Fruit fly (Drosophila melanogaster) whole organism, embryonic: Measurements from ENCODE around the gene w-cup.

Experiments
- CG1024 ChIP-seq: fragments of 200-800 bp; sonication (Bioruptor generic); IDR thresholded peaks from 2 replicates; pipeline ENCODE4 v1.3.6; 2022; ENCODE audit warnings: missing biosample characterization, missing genetic modification characterization
- CG10543 ChIP-seq: fragments of 200-800 bp; sonication (Bioruptor generic); optimal IDR thresholded peaks from 3 replicates; lab custom pipeline; 2017; ENCODE audit warnings: missing biosample characterization, mild to moderate bottlenecking, missing genetic modification characterization, moderate library complexity
- CG12155 ChIP-seq: fragments of 200-800 bp; sonication (Bioruptor generic); optimal IDR thresholded peaks from 3 replicates; lab custom pipeline; 2016; ENCODE audit warnings: missing biosample characterization, missing genetic modification characterization
- CG1233 ChIP-seq: fragments of 200-800 bp; sonication (Bioruptor generic); optimal IDR thresholded peaks from 4 replicates; lab custom pipeline; 2018; ENCODE audit warnings: missing biosample characterization, mild to moderate bottlenecking, missing genetic modification characterization
- CG12391 ChIP-seq: fragments of 200-800 bp; sonication (Bioruptor generic); optimal IDR thresholded peaks from 3 replicates; lab custom pipeline; 2018; ENCODE audit warnings: missing biosample characterization, mild to moderate bottlenecking, missing genetic modification characterization, moderate library complexity
- CG13624 ChIP-seq: fragments of 200-800 bp; sonication (Bioruptor generic); optimal IDR thresholded peaks from 2 replicates; lab custom pipeline; 2016; ENCODE audit warnings: missing biosample characterization, missing genetic modification characterization
- CG14014 ChIP-seq: fragments of 200-800 bp; sonication (Bioruptor generic); IDR thresholded peaks from 2 replicates; pipeline ENCODE4 v1.3.6; 2022; ENCODE audit warnings: missing biosample characterization, missing genetic modification characterization
- CG15696 ChIP-seq: fragments of 200-800 bp; sonication (Bioruptor generic); optimal IDR thresholded peaks from 2 replicates; lab custom pipeline; 2019; ENCODE audit warnings: missing biosample characterization, mild to moderate bottlenecking, missing genetic modification characterization, moderate library complexity
- CG16779 ChIP-seq: fragments of 200-800 bp; sonication (Bioruptor generic); IDR thresholded peaks from 2 replicates; pipeline ENCODE4 v1.3.6; 2022; ENCODE audit warnings: missing biosample characterization, missing genetic modification characterization
- CG18262 ChIP-seq: fragments of 200-800 bp; optimal IDR thresholded peaks from 3 replicates; lab custom pipeline; 2019; ENCODE audit warnings: missing biosample characterization, mild to moderate bottlenecking, missing genetic modification characterization, moderate library complexity
- CG1832 ChIP-seq: fragments of 200-800 bp; sonication (Bioruptor generic); optimal IDR thresholded peaks from 2 replicates; lab custom pipeline; 2017; ENCODE audit warnings: missing biosample characterization, mild to moderate bottlenecking, missing genetic modification characterization, inconsistent platforms
- CG2202 ChIP-seq: fragments of 200-800 bp; sonication (Bioruptor generic); optimal IDR thresholded peaks from 2 replicates; lab custom pipeline; 2018; ENCODE audit warnings: missing biosample characterization, mild to moderate bottlenecking, missing genetic modification characterization
- CG2712 ChIP-seq: fragments of 200-800 bp; optimal IDR thresholded peaks from 3 replicates; lab custom pipeline; 2019; ENCODE audit warnings: missing biosample characterization, mild to moderate bottlenecking, missing genetic modification characterization, moderate library complexity
- CG3065 ChIP-seq: fragments of 200-800 bp; sonication (Bioruptor generic); optimal IDR thresholded peaks from 2 replicates; lab custom pipeline; 2016; ENCODE audit warnings: missing biosample characterization, missing genetic modification characterization
- CG31441 ChIP-seq: fragments of 200-800 bp; sonication (Bioruptor generic); IDR thresholded peaks from 2 replicates; pipeline ENCODE4 v1.3.6; 2022; ENCODE audit warnings: missing biosample characterization, missing genetic modification characterization
- CG32767 ChIP-seq: fragments of 200-800 bp; sonication (Bioruptor generic); IDR thresholded peaks from 2 replicates; pipeline ENCODE4 v1.3.6; 2022; ENCODE audit warnings: missing biosample characterization, missing genetic modification characterization
- CG3726 ChIP-seq: fragments of 200-800 bp; sonication (Bioruptor generic); IDR thresholded peaks from 3 replicates; pipeline ENCODE4, ENCODE4 v1.3.6; 2022; ENCODE audit warnings: missing biosample characterization, missing genetic modification characterization
- CG4424 ChIP-seq: fragments of 200-800 bp; sonication (Bioruptor generic); optimal IDR thresholded peaks from 3 replicates; lab custom pipeline; 2016; ENCODE audit warnings: missing biosample characterization, missing genetic modification characterization
- CG4617 ChIP-seq: fragments of 200-800 bp; sonication (Bioruptor generic); optimal IDR thresholded peaks from 3 replicates; lab custom pipeline; 2016; ENCODE audit warnings: missing biosample characterization, missing genetic modification characterization, borderline replicate concordance
- CG6272 ChIP-seq: fragments of 200-800 bp; sonication (Bioruptor generic); IDR thresholded peaks from 2 replicates; pipeline ENCODE4 v1.3.6; 2022; ENCODE audit warnings: missing biosample characterization, missing genetic modification characterization
- CG7271 ChIP-seq: fragments of 200-800 bp; sonication (Bioruptor generic); optimal IDR thresholded peaks from 2 replicates; lab custom pipeline; 2018; ENCODE audit warnings: missing biosample characterization, mild to moderate bottlenecking, missing genetic modification characterization, moderate library complexity
- CG8478 ChIP-seq: fragments of >200 bp; optimal IDR thresholded peaks from 2 replicates; lab custom pipeline; 2018
- CG9437 ChIP-seq: fragments of 200-800 bp; sonication (Bioruptor generic); optimal IDR thresholded peaks from 2 replicates; lab custom pipeline; 2018; ENCODE audit warnings: missing biosample characterization, mild to moderate bottlenecking, missing genetic modification characterization
- CkIIα-i1 ChIP-seq: fragments of 200-800 bp; sonication (Bioruptor generic); IDR thresholded peaks from 2 replicates; pipeline ENCODE4 v1.3.6; 2022; ENCODE audit warnings: missing biosample characterization, missing genetic modification characterization
- Eip74EF ChIP-seq, 2 experiments: fragments of 200-800 bp in 1 of 2; fragments of >200 bp in 1 of 2; sonication (Bioruptor generic) in 1 of 2; optimal IDR thresholded peaks; 2 replicates each; lab custom pipeline; 2017 to 2019; ENCODE audit warnings: missing biosample characterization in 2 of 2, missing genetic modification characterization in 2 of 2, mild to moderate bottlenecking in 1 of 2, moderate library complexity in 1 of 2
- Elba2 ChIP-seq: fragments of 200-800 bp; sonication (Bioruptor generic); optimal IDR thresholded peaks from 3 replicates; lab custom pipeline; 2016; ENCODE audit warnings: missing biosample characterization, missing genetic modification characterization
- Hr51 ChIP-seq, 2 experiments: fragments of 200-800 bp; sonication (Bioruptor generic); optimal IDR thresholded peaks; 2 replicates in 1 of 2; 3 replicates in 1 of 2; lab custom pipeline; 2016 to 2018; ENCODE audit warnings: missing biosample characterization in 2 of 2, missing genetic modification characterization in 2 of 2, mild to moderate bottlenecking in 1 of 2, moderate library complexity in 1 of 2
- Hr78 ChIP-seq, 2 experiments: fragments of 200-800 bp in 1 of 2; fragments of >200 bp in 1 of 2; sonication (Bioruptor generic) in 1 of 2; optimal IDR thresholded peaks; 2 replicates each; lab custom pipeline; 2017 to 2019; ENCODE audit warnings: missing biosample characterization in 2 of 2, missing genetic modification characterization in 2 of 2, mild to moderate bottlenecking in 1 of 2, moderate library complexity in 1 of 2
- NfI ChIP-seq: fragments of 200-800 bp; sonication (Bioruptor generic); optimal IDR thresholded peaks from 3 replicates; lab custom pipeline; 2018; ENCODE audit warnings: missing biosample characterization, mild to moderate bottlenecking, missing genetic modification characterization, moderate library complexity
- Oaz ChIP-seq: fragments of 200-800 bp; sonication (Bioruptor generic); IDR thresholded peaks from 2 replicates; pipeline ENCODE4 v1.3.6; 2022; ENCODE audit warnings: missing biosample characterization, missing genetic modification characterization
- Oli ChIP-seq: fragments of 200-800 bp; sonication (Bioruptor generic); optimal IDR thresholded peaks from 2 replicates; lab custom pipeline; 2018; ENCODE audit warnings: missing biosample characterization, mild to moderate bottlenecking, missing genetic modification characterization, moderate library complexity
- Rx ChIP-seq: fragments of 200-800 bp; sonication (Bioruptor generic); IDR thresholded peaks from 2 replicates; pipeline ENCODE4 v1.3.6; 2022; ENCODE audit warnings: missing biosample characterization, missing genetic modification characterization
- ap ChIP-seq: fragments of 200-800 bp; sonication (Bioruptor generic); IDR thresholded peaks from 2 replicates; pipeline ENCODE4 v1.3.6; 2022; ENCODE audit warnings: missing biosample characterization, missing genetic modification characterization
- ash1 ChIP-seq: fragments of 200-800 bp; sonication (Bioruptor generic); optimal IDR thresholded peaks from 2 replicates; lab custom pipeline; 2018; ENCODE audit warnings: missing biosample characterization, mild to moderate bottlenecking, missing genetic modification characterization
- cas ChIP-seq: fragments of 200-800 bp; sonication (Bioruptor generic); IDR thresholded peaks from 2 replicates; pipeline ENCODE4 v1.3.6; 2022; ENCODE audit warnings: missing biosample characterization, missing genetic modification characterization
- ci ChIP-seq: fragments of 200-800 bp; sonication (Bioruptor generic); IDR thresholded peaks from 3 replicates; pipeline ENCODE4 v1.3.6; 2022; ENCODE audit warnings: missing biosample characterization, missing genetic modification characterization
- esg ChIP-seq: fragments of 200-800 bp; sonication (Bioruptor generic); conservative IDR thresholded peaks from 2 replicates; pipeline ENCODE4 v1.3.6; 2022; ENCODE audit warnings: missing biosample characterization, missing genetic modification characterization
- fd3F ChIP-seq: fragments of 200-800 bp; sonication (Bioruptor generic); optimal IDR thresholded peaks from 2 replicates; lab custom pipeline; 2018; ENCODE audit warnings: missing biosample characterization, mild to moderate bottlenecking, missing genetic modification characterization, moderate library complexity
- gce ChIP-seq: fragments of 200-800 bp; sonication (Bioruptor generic); IDR thresholded peaks from 3 replicates; pipeline ENCODE4 v1.3.6; 2022; ENCODE audit warnings: missing biosample characterization, missing genetic modification characterization
- gcm ChIP-seq: fragments of 200-800 bp; sonication (Bioruptor generic); optimal IDR thresholded peaks from 2 replicates; lab custom pipeline; 2019; ENCODE audit warnings: missing biosample characterization, mild to moderate bottlenecking, missing genetic modification characterization, moderate library complexity
- lmd ChIP-seq: fragments of 200-800 bp; sonication (Bioruptor generic); IDR thresholded peaks from 2 replicates; pipeline ENCODE4 v1.3.6; 2022; ENCODE audit warnings: missing biosample characterization, missing genetic modification characterization
- nom ChIP-seq: fragments of 200-800 bp; sonication (Bioruptor generic); optimal IDR thresholded peaks from 2 replicates; lab custom pipeline; 2017; ENCODE audit warnings: missing biosample characterization, missing genetic modification characterization, mild to moderate bottlenecking, moderate library complexity, missing genetic modification reagents
- pnt ChIP-seq: fragments of 200-800 bp; sonication (Bioruptor generic); optimal IDR thresholded peaks from 3 replicates; lab custom pipeline; 2016; ENCODE audit warnings: missing biosample characterization, missing genetic modification characterization
- sc ChIP-seq, 3 experiments: fragments of >200 bp in 2 of 3; fragments of 200-800 bp in 1 of 3; sonication (Bioruptor generic) in 1 of 3; optimal IDR thresholded peaks; 2 replicates in 2 of 3; 3 replicates in 1 of 3; lab custom pipeline; 2017; ENCODE audit warnings: mild to moderate bottlenecking in 1 of 3, missing biosample characterization in 1 of 3, missing genetic modification characterization in 1 of 3, missing genetic modification reagents in 1 of 3
- schlank ChIP-seq: fragments of 200-800 bp; sonication (Bioruptor generic); optimal IDR thresholded peaks from 2 replicates; lab custom pipeline; 2018; ENCODE audit warnings: missing biosample characterization, mild to moderate bottlenecking, missing genetic modification characterization
- scrt ChIP-seq: fragments of 200-800 bp; sonication (Bioruptor generic); optimal IDR thresholded peaks from 2 replicates; lab custom pipeline; 2018; ENCODE audit warnings: missing biosample characterization, mild to moderate bottlenecking, missing genetic modification characterization, moderate library complexity
- unpg ChIP-seq: fragments of 200-800 bp; sonication (Bioruptor generic); optimal IDR thresholded peaks from 3 replicates; lab custom pipeline; 2018; ENCODE audit warnings: missing biosample characterization, mild to moderate bottlenecking, missing genetic modification characterization, moderate library complexity
- usp ChIP-seq: fragments of >200 bp; optimal IDR thresholded peaks from 2 replicates; lab custom pipeline; 2017; ENCODE audit warnings: missing biosample characterization, missing genetic modification characterization
- wdn ChIP-seq: fragments of 200-800 bp; sonication (Bioruptor generic); IDR thresholded peaks from 2 replicates; pipeline ENCODE4 v1.3.6; 2022; ENCODE audit warnings: missing biosample characterization, missing genetic modification characterization

w-cup gene

dm6 chr2L:10614660-10615479 lies 37.3 kb upstream of the w-cup start:
- TF ChIP-seq CG1233 = no peak
- TF ChIP-seq CG2202 (tag; lab: Kevin White, UChicago) = no peak
- no peak for TF ChIP-seq unpg (GFP tag; lab: Kevin White, UChicago)
- no peak for TF ChIP-seq scrt (GFP tag; lab: Kevin White, UChicago)
- TF ChIP-seq CG1024 (GFP tag; lab: Robert Waterston, UW) = no peak
- TF ChIP-seq Elba2 (GFP tag; lab: Kevin White, UChicago) = no peak
- no peak for TF ChIP-seq CG16779 (GFP tag; lab: Robert Waterston, UW)
- no peak for TF ChIP-seq CG2712 (tag; lab: Kevin White, UChicago)
- TF ChIP-seq Hr51 (GFP tag; optimal IDR thresholded peaks at IDR 0.05; lab: Kevin White, UChicago) = no peak
- TF ChIP-seq CG3065 (GFP tag; lab: Kevin White, UChicago) = no peak
- TF ChIP-seq nom (GFP tag; lab: Kevin White, UChicago) = no peak
- TF ChIP-seq CG9437 = no peak
- no peak for TF ChIP-seq wdn (GFP tag; lab: Robert Waterston, UW)
- TF ChIP-seq Eip74EF (GFP tag; optimal IDR thresholded peaks at IDR 0.05; lab: Kevin White, UChicago) = no peak
- no peak for TF ChIP-seq CG8478
- peak; percentile 18; the same call in 1 of the 2 replicates for TF ChIP-seq Rx
- no peak for TF ChIP-seq CG18262 (tag; lab: Kevin White, UChicago)
- no peak for TF ChIP-seq CG14014 (GFP tag; lab: Robert Waterston, UW)
- no peak for TF ChIP-seq fd3F (GFP tag; lab: Kevin White, UChicago)
- no peak for TF ChIP-seq esg (GFP tag; lab: Robert Waterston, UW)
- no peak for TF ChIP-seq usp (GFP tag; lab: Kevin White, UChicago)
- no peak for TF ChIP-seq gcm
- TF ChIP-seq ap = no peak
- no peak for TF ChIP-seq pnt
- no peak for TF ChIP-seq CG7271
- TF ChIP-seq cas = no peak
- TF ChIP-seq lmd (GFP tag; lab: Robert Waterston, UW) = no peak
- TF ChIP-seq gce (GFP tag; lab: Robert Waterston, UW) = no peak
- TF ChIP-seq CG15696 = no peak
- no peak for TF ChIP-seq NfI
- TF ChIP-seq Oli (tag; lab: Kevin White, UChicago) = no peak
- TF ChIP-seq CG10543 (GFP tag; lab: Kevin White, UChicago) = no peak
- TF ChIP-seq CG32767 (GFP tag; lab: Robert Waterston, UW) = no peak
- no peak for TF ChIP-seq CG4617 (GFP tag; lab: Kevin White, UChicago)
- TF ChIP-seq schlank = no peak
- no peak for TF ChIP-seq CG1832 (GFP tag; lab: Kevin White, UChicago)
- TF ChIP-seq CG12391 (tag; lab: Kevin White, UChicago) = no peak
- no peak for TF ChIP-seq CG31441 (GFP tag; lab: Robert Waterston, UW)
- 0 out of 3 replicates have a peak, but pooled peaks have one; percentile 50 for TF ChIP-seq ci (GFP tag; lab: Robert Waterston, UW)
- TF ChIP-seq CG13624 (GFP tag; lab: Kevin White, UChicago) = no peak
- no peak for TF ChIP-seq CG3726
- no peak for TF ChIP-seq Hr78 (GFP tag; optimal IDR thresholded peaks at IDR 0.05; lab: Kevin White, UChicago)
- TF ChIP-seq CkIIα-i1 (GFP tag; lab: Robert Waterston, UW) = no peak
- TF ChIP-seq Oaz (GFP tag; lab: Robert Waterston, UW) = no peak
- TF ChIP-seq ash1 = no peak
- TF ChIP-seq CG4424 = no peak
- no peak for TF ChIP-seq CG12155 (GFP tag; lab: Kevin White, UChicago)
- TF ChIP-seq sc (optimal IDR thresholded peaks at IDR 0.05; lab: Kevin White, UChicago) = no peak
- no peak for TF ChIP-seq sc (GFP tag; optimal IDR thresholded peaks at IDR 0.05; lab: Kevin White, UChicago)
- TF ChIP-seq CG6272 (GFP tag; lab: Robert Waterston, UW) = no peak
